Worm (Caenorhabditis elegans) whole organism, mixed stage, embryonic: ENCODE data around the gene C02F5.14.

ENCODE experiments used
- M03D4.4 ChIP-seq: sonication (generic microtip); optimal IDR thresholded peaks from 2 replicates; lab custom pipeline; 2017; ENCODE audit warnings: mild to moderate bottlenecking, missing genetic modification characterization, missing compliant biosample characterization
- bed-3 ChIP-seq: fragments of 200-800 bp; sonication (Bioruptor generic); optimal IDR thresholded peaks from 3 replicates; lab custom pipeline; 2018; ENCODE audit warnings: mild to moderate bottlenecking, missing genetic modification characterization, moderate library complexity, missing compliant biosample characterization
- blmp-1 ChIP-seq: fragments of 150-350 bp; optimal IDR thresholded peaks from 2 replicates; lab custom pipeline; 2014; ENCODE audit warnings: missing biosample characterization, missing genetic modification characterization
- ceh-39 ChIP-seq: fragments of 150-350 bp; optimal IDR thresholded peaks from 2 replicates; lab custom pipeline; 2014; ENCODE audit warnings: missing biosample characterization, missing genetic modification characterization
- ceh-43 ChIP-seq: fragments of 200-800 bp; sonication (Bioruptor generic); optimal IDR thresholded peaks from 2 replicates; lab custom pipeline; 2018; ENCODE audit warnings: mild to moderate bottlenecking, missing genetic modification characterization, moderate library complexity, missing compliant biosample characterization
- ceh-83 ChIP-seq: fragments of 200-800 bp; sonication (Bioruptor generic); optimal IDR thresholded peaks from 2 replicates; lab custom pipeline; 2018; ENCODE audit warnings: mild to moderate bottlenecking, missing genetic modification characterization, missing compliant biosample characterization
- ces-1 ChIP-seq: fragments of 150-350 bp; optimal IDR thresholded peaks from 2 replicates; lab custom pipeline; 2014; ENCODE audit warnings: missing biosample characterization, missing genetic modification reagents, missing genetic modification characterization
- cnd-1 ChIP-seq: fragments of 200-800 bp; sonication (Bioruptor generic); optimal IDR thresholded peaks from 2 replicates; lab custom pipeline; 2018; ENCODE audit warnings: mild to moderate bottlenecking, missing genetic modification characterization, missing compliant biosample characterization
- drap-1 ChIP-seq: fragments of 200-800 bp; sonication (Bioruptor generic); optimal IDR thresholded peaks from 3 replicates; lab custom pipeline; 2018; ENCODE audit warnings: mild to moderate bottlenecking, missing genetic modification characterization, missing compliant biosample characterization
- elt-1 ChIP-seq: sonication (generic microtip); optimal IDR thresholded peaks from 2 replicates; lab custom pipeline; 2017; ENCODE audit warnings: missing genetic modification characterization, mild to moderate bottlenecking, missing compliant biosample characterization, antibody characterized with exemption, moderate library complexity, borderline replicate concordance; ENCODE audit not compliant: insufficient read depth
- elt-3 ChIP-seq: fragments of 150-350 bp; optimal IDR thresholded peaks from 2 replicates; lab custom pipeline; 2014; ENCODE audit warnings: missing biosample characterization, missing genetic modification characterization
- flh-1 ChIP-seq: fragments of 200-800 bp; sonication (Bioruptor generic); optimal IDR thresholded peaks from 2 replicates; lab custom pipeline; 2018; ENCODE audit warnings: mild to moderate bottlenecking, missing genetic modification characterization, moderate library complexity, missing compliant biosample characterization
- ham-2 ChIP-seq: fragments of 200-800 bp; sonication (Bioruptor generic); optimal IDR thresholded peaks from 2 replicates; lab custom pipeline; 2018; ENCODE audit warnings: mild to moderate bottlenecking, missing genetic modification characterization, missing compliant biosample characterization
- hlh-1 ChIP-seq: fragments of 150-350 bp; optimal IDR thresholded peaks from 2 replicates; lab custom pipeline; 2014; ENCODE audit warnings: missing biosample characterization, missing genetic modification reagents, missing genetic modification characterization
- lin-13 ChIP-seq: fragments of 150-350 bp; optimal IDR thresholded peaks from 2 replicates; lab custom pipeline; 2014; ENCODE audit warnings: missing biosample characterization, missing genetic modification characterization
- lin-32 ChIP-seq: fragments of 200-800 bp; sonication (Bioruptor generic); optimal IDR thresholded peaks from 2 replicates; lab custom pipeline; 2018; ENCODE audit warnings: mild to moderate bottlenecking, missing genetic modification characterization, missing compliant biosample characterization
- lsy-2 ChIP-seq: fragments of 150-350 bp; optimal IDR thresholded peaks from 2 replicates; lab custom pipeline; 2014; ENCODE audit warnings: missing biosample characterization, missing genetic modification characterization
- mab-5 ChIP-seq: fragments of 150-350 bp; optimal IDR thresholded peaks from 2 replicates; lab custom pipeline; 2014; ENCODE audit warnings: missing biosample characterization, missing genetic modification characterization
- mep-1 ChIP-seq: fragments of 150-350 bp; optimal IDR thresholded peaks from 2 replicates; lab custom pipeline; 2017; ENCODE audit warnings: missing biosample characterization, missing genetic modification reagents, missing genetic modification characterization, inconsistent platforms
- mls-2 ChIP-seq: sonication (generic microtip); optimal IDR thresholded peaks from 2 replicates; lab custom pipeline; 2016; ENCODE audit warnings: mild to moderate bottlenecking, missing genetic modification characterization, moderate library complexity, missing compliant biosample characterization
- nhr-12 ChIP-seq: fragments of 150-350 bp; optimal IDR thresholded peaks from 2 replicates; lab custom pipeline; 2014; ENCODE audit warnings: missing biosample characterization, missing genetic modification characterization
- nhr-2 ChIP-seq: fragments of 150-350 bp; optimal IDR thresholded peaks from 2 replicates; lab custom pipeline; 2014; ENCODE audit warnings: missing biosample characterization, missing genetic modification characterization
- nhr-237 ChIP-seq: fragments of 150-350 bp; optimal IDR thresholded peaks from 2 replicates; lab custom pipeline; 2014; ENCODE audit warnings: missing biosample characterization, missing genetic modification characterization
- nhr-28 ChIP-seq: fragments of 150-350 bp; optimal IDR thresholded peaks from 2 replicates; lab custom pipeline; 2014; ENCODE audit warnings: missing biosample characterization, missing genetic modification characterization
- nhr-76 ChIP-seq: sonication (generic microtip); optimal IDR thresholded peaks from 2 replicates; lab custom pipeline; 2017; ENCODE audit warnings: missing biosample characterization, missing genetic modification characterization
- pha-4 ChIP-seq: fragments of 150-350 bp; optimal IDR thresholded peaks from 2 replicates; lab custom pipeline; 2018; ENCODE audit warnings: missing biosample characterization, missing genetic modification reagents, missing genetic modification characterization
- sem-2 ChIP-seq: fragments of 200-800 bp; sonication (Bioruptor generic); optimal IDR thresholded peaks from 2 replicates; lab custom pipeline; 2018; ENCODE audit warnings: mild to moderate bottlenecking, missing genetic modification characterization, missing compliant biosample characterization
- snpc-4 ChIP-seq: fragments of 150-350 bp; optimal IDR thresholded peaks from 2 replicates; lab custom pipeline; 2014; ENCODE audit warnings: missing biosample characterization, missing genetic modification characterization
- sptf-1 ChIP-seq: sonication (generic microtip); optimal IDR thresholded peaks from 2 replicates; lab custom pipeline; 2017; ENCODE audit warnings: mild to moderate bottlenecking, missing genetic modification characterization, moderate library complexity, missing compliant biosample characterization
- tbx-8 ChIP-seq: fragments of 200-800 bp; sonication (Bioruptor generic); optimal IDR thresholded peaks from 2 replicates; lab custom pipeline; 2018; ENCODE audit warnings: mild to moderate bottlenecking, missing genetic modification characterization, moderate library complexity, missing compliant biosample characterization
- unc-120 ChIP-seq: sonication (generic microtip); optimal IDR thresholded peaks from 2 replicates; lab custom pipeline; 2017; ENCODE audit warnings: missing genetic modification characterization, missing compliant biosample characterization; ENCODE audit not compliant: poor library complexity, severe bottlenecking
- unc-39 ChIP-seq: fragments of 150-350 bp; optimal IDR thresholded peaks from 2 replicates; lab custom pipeline; 2014; ENCODE audit warnings: missing biosample characterization, missing genetic modification characterization
- unc-62 ChIP-seq: fragments of 150-350 bp; optimal IDR thresholded peaks from 2 replicates; lab custom pipeline; 2014; ENCODE audit warnings: missing biosample characterization, missing genetic modification reagents, missing genetic modification characterization
- zip-8 ChIP-seq: fragments of 150-350 bp; optimal IDR thresholded peaks from 2 replicates; lab custom pipeline; 2014; ENCODE audit warnings: missing biosample characterization, missing genetic modification characterization
- ztf-11 ChIP-seq: fragments of 150-350 bp; optimal IDR thresholded peaks from 2 replicates; lab custom pipeline; 2014; ENCODE audit warnings: missing biosample characterization, missing genetic modification characterization

C02F5.14 gene

ce11 chrIII:8258045-8258444, 22.7 kb upstream of the C02F5.14 start, which contains the start of gene ncr-2:
Gene ncr-2 (plus strand): TSS chrIII:8258345.
- TF ChIP-seq unc-62 (GFP tag; lab: Kevin White, UChicago) (no peak), ces-1 (GFP tag; lab: Kevin White, UChicago) (no peak), blmp-1 (tag; lab: Kevin White, UChicago) (no peak), hlh-1 (tag; lab: Kevin White, UChicago) (no peak), sptf-1 (no peak), ceh-43 (no peak), nhr-2 (tag; lab: Kevin White, UChicago) (no peak), ceh-39 (tag; lab: Kevin White, UChicago) (no peak), bed-3 (GFP tag; lab: Kevin White, UChicago) (no peak)

DNA sequence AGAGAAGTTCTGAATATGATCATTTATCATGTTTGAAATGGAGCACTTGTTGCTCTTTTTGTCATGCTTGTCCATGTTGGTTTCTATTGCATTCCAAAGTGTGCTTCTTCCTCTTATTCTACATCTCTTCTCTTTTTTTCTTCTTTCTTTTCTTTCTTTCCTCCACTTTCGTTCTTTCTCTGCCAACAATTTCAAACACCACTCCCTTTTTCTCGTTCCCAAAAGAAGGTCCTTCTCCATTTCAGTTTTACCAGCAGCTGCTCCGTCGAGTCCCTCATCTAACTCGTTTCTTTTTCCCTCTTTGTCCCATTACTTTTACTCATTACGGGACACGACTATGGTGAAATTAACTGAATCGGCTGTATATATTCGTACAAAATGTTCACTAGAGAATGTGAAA, 19.6 kb upstream of the C02F5.14 start, which contains the start of gene F09G8.5:
Gene F09G8.5 (plus strand): TSS at position 38 of the 400 bp plus-strand sequence.
- TF ChIP-seq lin-13 (tag; lab: Kevin White, UChicago) = no peak
- no peak for TF ChIP-seq pha-4 (tag; lab: Kevin White, UChicago)
- no peak for TF ChIP-seq bed-3 (GFP tag; lab: Kevin White, UChicago)
- no peak for TF ChIP-seq nhr-12 (tag; lab: Kevin White, UChicago)
- no peak for TF ChIP-seq blmp-1 (tag; lab: Kevin White, UChicago)
- no peak for TF ChIP-seq mep-1
- no peak for TF ChIP-seq nhr-28
- no peak for TF ChIP-seq nhr-237
- TF ChIP-seq ceh-39 (tag; lab: Kevin White, UChicago) = no peak
- no peak for TF ChIP-seq unc-62 (GFP tag; lab: Kevin White, UChicago)
- no peak for TF ChIP-seq nhr-2 (tag; lab: Kevin White, UChicago)
- TF ChIP-seq mab-5 (tag; lab: Kevin White, UChicago) = no peak
- no peak for TF ChIP-seq elt-1 (tag; lab: Kevin White, UChicago)

DNA sequence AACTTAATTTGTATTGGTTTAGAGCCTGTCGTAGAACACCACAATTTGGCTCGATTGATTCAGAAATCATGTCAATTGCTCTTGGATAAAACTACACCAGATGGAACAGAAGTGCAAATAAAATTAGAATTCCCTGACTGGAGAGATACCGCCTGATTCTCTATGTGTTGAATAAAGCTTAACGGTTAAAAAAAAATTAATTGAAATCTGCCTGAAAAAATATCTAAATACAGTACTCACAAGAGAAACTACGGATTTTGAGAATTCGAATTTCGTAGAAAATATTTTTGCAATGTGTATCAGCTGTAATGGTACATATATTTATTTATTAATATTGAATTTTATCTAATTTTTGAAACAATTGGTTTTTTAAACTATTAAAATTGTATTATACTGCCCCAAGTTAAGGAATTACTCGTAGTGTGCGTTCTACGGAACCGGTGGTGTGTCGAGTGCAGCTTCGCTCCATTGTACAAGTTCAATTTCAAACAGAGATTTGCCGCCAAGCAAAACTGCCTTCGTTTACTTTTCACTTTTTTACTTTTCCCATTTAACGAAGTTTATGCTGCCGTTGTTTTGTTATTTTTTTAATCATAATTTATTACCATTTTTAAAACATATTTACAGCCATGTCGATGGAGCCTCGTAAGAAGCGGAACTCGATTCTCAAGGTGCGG, 14.8 kb upstream of the C02F5.14 start, which contains the start of gene knl-1:
Gene knl-1 (plus strand): TSS at position 626 of the 677 bp plus-strand sequence.
- TF ChIP-seq drap-1 = peak; percentile 30
- no peak for TF ChIP-seq unc-120
- no peak for TF ChIP-seq tbx-8 (GFP tag; lab: Kevin White, UChicago)
- TF ChIP-seq elt-3 (tag; lab: Kevin White, UChicago) = no peak
- no peak for TF ChIP-seq nhr-28
- no peak for TF ChIP-seq ztf-11 (tag; lab: Kevin White, UChicago)
- TF ChIP-seq ceh-83 (GFP tag; lab: Kevin White, UChicago) = no peak
- no peak for TF ChIP-seq elt-1 (tag; lab: Kevin White, UChicago)
- peak; percentile 80 for TF ChIP-seq lsy-2 (tag; lab: Kevin White, UChicago)
- TF ChIP-seq bed-3 (GFP tag; lab: Kevin White, UChicago) = peak; percentile 19
- TF ChIP-seq mab-5 (tag; lab: Kevin White, UChicago) = no peak
- TF ChIP-seq sem-2 (GFP tag; lab: Kevin White, UChicago) = peak; percentile 18
- no peak for TF ChIP-seq zip-8 (tag; lab: Kevin White, UChicago)
- no peak for TF ChIP-seq blmp-1 (tag; lab: Kevin White, UChicago)
- no peak for TF ChIP-seq nhr-12 (tag; lab: Kevin White, UChicago)
- TF ChIP-seq mls-2 (tag; lab: Kevin White, UChicago) = no peak
- TF ChIP-seq sptf-1 = no peak
- no peak for TF ChIP-seq unc-39
- no peak for TF ChIP-seq lin-32
- no peak for TF ChIP-seq snpc-4 (tag; lab: Kevin White, UChicago)
- no peak for TF ChIP-seq flh-1 (GFP tag; lab: Kevin White, UChicago)
- TF ChIP-seq ces-1 (GFP tag; lab: Kevin White, UChicago) = peak; percentile 42
- TF ChIP-seq nhr-237 = peak; percentile 58
- TF ChIP-seq ham-2 (GFP tag; lab: Kevin White, UChicago) = no peak
- no peak for TF ChIP-seq M03D4.4 (tag; lab: Kevin White, UChicago)
- TF ChIP-seq nhr-2 (tag; lab: Kevin White, UChicago) = no peak
- TF ChIP-seq cnd-1 (tag; lab: Kevin White, UChicago) = peak; percentile 59
- no peak for TF ChIP-seq ceh-43
- peak; percentile 83 for TF ChIP-seq lin-13 (tag; lab: Kevin White, UChicago)
- no peak for TF ChIP-seq nhr-76 (tag; lab: Kevin White, UChicago)
- TF ChIP-seq unc-62 (GFP tag; lab: Kevin White, UChicago) = no peak
- no peak for TF ChIP-seq ceh-39 (tag; lab: Kevin White, UChicago)
- peak; percentile 68 for TF ChIP-seq mep-1
- TF ChIP-seq hlh-1 (tag; lab: Kevin White, UChicago) = peak; percentile 12
- TF ChIP-seq pha-4 (tag; lab: Kevin White, UChicago) = peak; percentile 32
